Worm (Caenorhabditis elegans): ENCODE data around the gene mgl-1.

ce11 chrX:9948528-9948927 lies 27.6 kb downstream of the mgl-1 start:
- TF ChIP-seq snpc-4 (tag; optimal IDR thresholded peaks at IDR 0.05): no peak
- no peak for TF ChIP-seq elt-1 (tag; optimal IDR thresholded peaks at IDR 0.05)
- TF ChIP-seq nhr-12 (tag; optimal IDR thresholded peaks at IDR 0.05): no peak
